Worm (Caenorhabditis elegans): ENCODE data around the gene sucl-2.

- no peak for TF ChIP-seq ceh-2 (tag; optimal IDR thresholded peaks at IDR 0.05)
- no peak for TF ChIP-seq ceh-45 (GFP tag; IDR thresholded peaks at IDR 0.05)
- TF ChIP-seq ceh-24 (tag; optimal IDR thresholded peaks at IDR 0.05) = no peak
- no peak for TF ChIP-seq pqm-1 (tag; optimal IDR thresholded peaks at IDR 0.05)
- no peak for TF ChIP-seq fkh-10 (GFP tag; optimal IDR thresholded peaks at IDR 0.05)
- TF ChIP-seq ztf-16 (tag; optimal IDR thresholded peaks at IDR 0.05) = no peak
- TF ChIP-seq npax-4 (tag; optimal IDR thresholded peaks at IDR 0.05) = no peak
- TF ChIP-seq pat-9 (tag; optimal IDR thresholded peaks at IDR 0.05) = no peak
- TF ChIP-seq unc-55 (GFP tag; optimal IDR thresholded peaks at IDR 0.05) = no peak
- TF ChIP-seq ama-1 (optimal IDR thresholded peaks at IDR 0.05) = no peak
- no peak for TF ChIP-seq ceh-31 (tag; optimal IDR thresholded peaks at IDR 0.05)
- no peak for TF ChIP-seq mec-3 (tag; optimal IDR thresholded peaks at IDR 0.05; ENCODE audit: borderline replicate concordance)
- no peak for TF ChIP-seq rnt-1 (tag; optimal IDR thresholded peaks at IDR 0.05)
Measured at ce11 chrIII:856908-857307, 44.3 kb downstream of the sucl-2 start.

Measured in whole organism, late embryonic.